Worm (Caenorhabditis elegans) whole organism, L4 larva: ENCODE data around the gene F25E5.9.

ENCODE experiments used
- D1046.2 ChIP-seq: fragments of 200-800 bp; sonication (Bioruptor generic); IDR thresholded peaks from 2 replicates; pipeline ENCODE4 v1.3.6; 2022; ENCODE audit warnings: missing genetic modification characterization, missing compliant biosample characterization
- F10B5.3 ChIP-seq: sonication (generic microtip); optimal IDR thresholded peaks from 2 replicates; lab custom pipeline; 2016; ENCODE audit warnings: mild to moderate bottlenecking, missing genetic modification characterization, missing compliant biosample characterization
- F49E8.2 ChIP-seq: sonication (generic microtip); optimal IDR thresholded peaks from 2 replicates; lab custom pipeline; 2016; ENCODE audit warnings: missing compliant biosample characterization, mild to moderate bottlenecking, missing genetic modification characterization, borderline replicate concordance
- T20F7.1 ChIP-seq: fragments of 200-800 bp; sonication (Bioruptor generic); optimal IDR thresholded peaks from 2 replicates; lab custom pipeline; 2018; ENCODE audit warnings: mild to moderate bottlenecking, missing genetic modification characterization, missing compliant biosample characterization
- Y48G9A.11 ChIP-seq: fragments of 200-800 bp; sonication (Bioruptor generic); IDR thresholded peaks from 2 replicates; pipeline ENCODE4 v1.3.6; 2022; ENCODE audit warnings: missing genetic modification reagents, missing genetic modification characterization, missing compliant biosample characterization
- Y75B8A.6 ChIP-seq: fragments of 200-800 bp; sonication (Bioruptor generic); IDR thresholded peaks from 2 replicates; pipeline ENCODE4 v1.3.6; 2022; ENCODE audit warnings: missing genetic modification reagents, missing genetic modification characterization, missing compliant biosample characterization
- ZK546.5 ChIP-seq, 2 experiments: sonication (generic microtip); optimal IDR thresholded peaks; 2 replicates each; lab custom pipeline; 2017; ENCODE audit warnings: missing biosample characterization in 2 of 2, missing genetic modification characterization in 2 of 2
- ama-1 ChIP-seq: fragments of 150-350 bp; optimal IDR thresholded peaks from 2 replicates; lab custom pipeline; 2014; ENCODE audit warnings: inconsistent platforms, mixed read lengths
- ceh-28 ChIP-seq: fragments of 150-350 bp; optimal IDR thresholded peaks from 2 replicates; lab custom pipeline; 2014; ENCODE audit warnings: missing biosample characterization, missing genetic modification reagents, missing genetic modification characterization
- ceh-62 ChIP-seq: sonication (generic microtip); optimal IDR thresholded peaks from 2 replicates; lab custom pipeline; 2017; ENCODE audit warnings: missing biosample characterization, missing genetic modification characterization
- ceh-82 ChIP-seq: sonication (generic microtip); optimal IDR thresholded peaks from 2 replicates; lab custom pipeline; 2017; ENCODE audit warnings: missing biosample characterization, missing genetic modification characterization
- ctbp-1 ChIP-seq: fragments of 200-800 bp; sonication (Bioruptor generic); IDR thresholded peaks from 2 replicates; pipeline ENCODE4 v1.3.6; 2022; ENCODE audit warnings: missing genetic modification reagents, missing genetic modification characterization, missing compliant biosample characterization
- daf-12 ChIP-seq: fragments of 150-350 bp; optimal IDR thresholded peaks from 2 replicates; lab custom pipeline; 2014; ENCODE audit warnings: missing biosample characterization, missing genetic modification reagents, missing genetic modification characterization
- daf-19 ChIP-seq: fragments of 200-800 bp; sonication (Bioruptor generic); conservative IDR thresholded peaks from 2 replicates; pipeline ENCODE4 v1.3.6; 2022; ENCODE audit warnings: missing genetic modification characterization, missing compliant biosample characterization
- daf-8 ChIP-seq: fragments of 200-800 bp; sonication (Bioruptor generic); IDR thresholded peaks from 2 replicates; pipeline ENCODE4 v1.3.6; 2022; ENCODE audit warnings: missing genetic modification characterization, missing compliant biosample characterization
- dmd-6 ChIP-seq: fragments of 200-800 bp; sonication (Bioruptor generic); IDR thresholded peaks from 2 replicates; pipeline ENCODE4 v1.3.6; 2022; ENCODE audit warnings: missing genetic modification reagents, missing genetic modification characterization, missing compliant biosample characterization
- dmd-8 ChIP-seq: fragments of 200-800 bp; sonication (Bioruptor generic); IDR thresholded peaks from 2 replicates; pipeline ENCODE4 v1.3.6; 2022; ENCODE audit warnings: missing genetic modification characterization, missing compliant biosample characterization
- duxl-1 ChIP-seq: sonication (generic microtip); optimal IDR thresholded peaks from 2 replicates; lab custom pipeline; 2016; ENCODE audit warnings: mild to moderate bottlenecking, missing genetic modification characterization, moderate library complexity, missing compliant biosample characterization; ENCODE audit not compliant: poor library complexity
- dve-1 ChIP-seq: sonication (generic microtip); optimal IDR thresholded peaks from 2 replicates; lab custom pipeline; 2017; ENCODE audit warnings: antibody characterized with exemption, mild to moderate bottlenecking, missing genetic modification characterization, missing compliant biosample characterization; ENCODE audit not compliant: insufficient read depth
- egl-27 ChIP-seq: sonication (generic microtip); optimal IDR thresholded peaks from 3 replicates; lab custom pipeline; 2017; ENCODE audit warnings: missing biosample characterization, missing genetic modification reagents, missing genetic modification characterization
- fkh-10 ChIP-seq: fragments of 150-350 bp; optimal IDR thresholded peaks from 2 replicates; lab custom pipeline; 2014; ENCODE audit warnings: missing biosample characterization, missing genetic modification reagents, missing genetic modification characterization
- hif-1 ChIP-seq, 2 experiments: sonication (generic microtip); optimal IDR thresholded peaks; 2 replicates each; lab custom pipeline; 2016 to 2017; ENCODE audit warnings: missing compliant biosample characterization in 2 of 2, missing genetic modification characterization in 2 of 2, missing genetic modification reagents in 2 of 2, missing genotype in 2 of 2, mild to moderate bottlenecking in 1 of 2
- hmg-1.1 ChIP-seq: fragments of 200-800 bp; sonication (Bioruptor generic); IDR thresholded peaks from 2 replicates; pipeline ENCODE4 v1.3.6; 2022; ENCODE audit warnings: missing genetic modification reagents, missing genetic modification characterization, missing compliant biosample characterization
- lim-7 ChIP-seq: fragments of 200-800 bp; sonication (Bioruptor generic); IDR thresholded peaks from 2 replicates; pipeline ENCODE4 v1.3.6; 2022; ENCODE audit warnings: missing genetic modification characterization, missing compliant biosample characterization
- lin-1 ChIP-seq: fragments of 200-800 bp; sonication (Bioruptor generic); IDR thresholded peaks from 2 replicates; pipeline ENCODE4 v1.3.6; 2022; ENCODE audit warnings: missing genetic modification reagents, missing genetic modification characterization, missing compliant biosample characterization
- lin-29 ChIP-seq: fragments of 200-800 bp; sonication (Bioruptor generic); IDR thresholded peaks from 2 replicates; pipeline ENCODE4 v1.3.6; 2022; ENCODE audit warnings: missing genetic modification reagents, missing genetic modification characterization, missing compliant biosample characterization
- lin-38 ChIP-seq: fragments of 200-800 bp; sonication (Bioruptor generic); IDR thresholded peaks from 2 replicates; pipeline ENCODE4 v1.3.6; 2022; ENCODE audit warnings: missing genetic modification reagents, missing genetic modification characterization, missing compliant biosample characterization
- lir-3 ChIP-seq: sonication (generic microtip); optimal IDR thresholded peaks from 2 replicates; lab custom pipeline; 2016; ENCODE audit warnings: mild to moderate bottlenecking, missing genetic modification characterization, missing compliant biosample characterization
- mdt-29 ChIP-seq: fragments of 200-800 bp; sonication (Bioruptor generic); IDR thresholded peaks from 2 replicates; pipeline ENCODE4 v1.3.6; 2022; ENCODE audit warnings: missing genetic modification reagents, missing genetic modification characterization, missing compliant biosample characterization
- mxl-2 ChIP-seq: fragments of 200-800 bp; sonication (Bioruptor generic); conservative IDR thresholded peaks from 2 replicates; pipeline ENCODE4 v1.3.6; 2022; ENCODE audit warnings: missing genetic modification reagents, missing genetic modification characterization, missing compliant biosample characterization
- nhr-11 ChIP-seq: fragments of 150-350 bp; optimal IDR thresholded peaks from 2 replicates; lab custom pipeline; 2014; ENCODE audit warnings: missing biosample characterization, missing genetic modification characterization
- nhr-237 ChIP-seq: sonication (generic microtip); optimal IDR thresholded peaks from 2 replicates; lab custom pipeline; 2017; ENCODE audit warnings: missing biosample characterization, missing genetic modification characterization
- nhr-25 ChIP-seq: sonication (generic microtip); optimal IDR thresholded peaks from 2 replicates; lab custom pipeline; 2017; ENCODE audit warnings: missing genetic modification characterization, mild to moderate bottlenecking, missing compliant biosample characterization, antibody characterized with exemption, moderate library complexity, borderline replicate concordance; ENCODE audit not compliant: insufficient read depth
- nhr-28 ChIP-seq: fragments of 150-350 bp; optimal IDR thresholded peaks from 2 replicates; lab custom pipeline; 2014; ENCODE audit warnings: missing biosample characterization, missing genetic modification characterization
- nhr-41 ChIP-seq: fragments of 200-800 bp; sonication (Bioruptor generic); IDR thresholded peaks from 2 replicates; pipeline ENCODE4 v1.3.6; 2022; ENCODE audit warnings: missing genetic modification reagents, missing genetic modification characterization, missing compliant biosample characterization
- nhr-42 ChIP-seq: fragments of 200-800 bp; sonication (Bioruptor generic); IDR thresholded peaks from 2 replicates; pipeline ENCODE4 v1.3.6; 2022; ENCODE audit warnings: missing genetic modification characterization, missing compliant biosample characterization
- nhr-48 ChIP-seq: sonication (generic microtip); optimal IDR thresholded peaks from 2 replicates; lab custom pipeline; 2016; ENCODE audit warnings: mild to moderate bottlenecking, missing genetic modification characterization, missing compliant biosample characterization
- nhr-77 ChIP-seq: fragments of 150-350 bp; optimal IDR thresholded peaks from 2 replicates; lab custom pipeline; 2014; ENCODE audit warnings: missing biosample characterization, missing genetic modification characterization
- pha-4 ChIP-seq, 2 experiments: fragments of 150-350 bp in 1 of 2; fragments of 200-800 bp in 1 of 2; sonication (Bioruptor generic) in 1 of 2; IDR thresholded peaks in 1 of 2; optimal IDR thresholded peaks in 1 of 2; 2 replicates each; pipeline versions ENCODE4 v1.3.6 to Lab custom; 2014 to 2022; ENCODE audit warnings: missing genetic modification characterization in 2 of 2, missing genetic modification reagents in 2 of 2, missing biosample characterization in 1 of 2, missing compliant biosample characterization in 1 of 2
- saeg-2 ChIP-seq: fragments of 200-800 bp; sonication (Bioruptor generic); IDR thresholded peaks from 2 replicates; pipeline ENCODE4 v1.3.6; 2022; ENCODE audit warnings: missing genetic modification reagents, missing genetic modification characterization, missing compliant biosample characterization
- sdz-12 ChIP-seq: fragments of 200-800 bp; sonication (Bioruptor generic); optimal IDR thresholded peaks from 2 replicates; lab custom pipeline; 2018; ENCODE audit warnings: mild to moderate bottlenecking, missing genetic modification characterization, missing compliant biosample characterization
- spr-1 ChIP-seq: sonication (generic microtip); optimal IDR thresholded peaks from 2 replicates; lab custom pipeline; 2016; ENCODE audit warnings: mild to moderate bottlenecking, missing genetic modification characterization, missing compliant biosample characterization
- tag-97 ChIP-seq: fragments of 200-800 bp; sonication (Bioruptor generic); IDR thresholded peaks from 2 replicates; pipeline ENCODE4 v1.3.6; 2022; ENCODE audit warnings: missing genetic modification characterization, missing compliant biosample characterization
- unc-62 ChIP-seq, 3 experiments: fragments of 150-350 bp in 1 of 3; sonication (generic microtip); optimal IDR thresholded peaks in 2 of 3; peaks in 1 of 3; 1 replicate in 1 of 3; 2 replicates in 2 of 3; lab custom pipeline; 2014 to 2017; ENCODE audit warnings: missing biosample characterization in 3 of 3, missing genetic modification characterization in 3 of 3, missing genetic modification reagents in 3 of 3, missing genotype in 1 of 3
- vab-7 ChIP-seq: fragments of 200-800 bp; sonication (Bioruptor generic); IDR thresholded peaks from 2 replicates; pipeline ENCODE4 v1.3.6; 2022; ENCODE audit warnings: missing genetic modification reagents, missing genetic modification characterization, missing compliant biosample characterization
- zag-1 ChIP-seq: fragments of 150-350 bp; optimal IDR thresholded peaks from 2 replicates; lab custom pipeline; 2014; ENCODE audit warnings: missing biosample characterization, missing genetic modification characterization
- zip-11 ChIP-seq: fragments of 200-800 bp; sonication (Bioruptor generic); IDR thresholded peaks from 2 replicates; pipeline ENCODE4 v1.3.6; 2022; ENCODE audit warnings: missing genetic modification characterization, missing compliant biosample characterization
- ztf-7 ChIP-seq: fragments of 150-350 bp; optimal IDR thresholded peaks from 2 replicates; lab custom pipeline; 2014; ENCODE audit warnings: missing biosample characterization, missing genetic modification characterization

The F25E5.9 gene

ce11 chrV:7432441-7433146, 5.1 kb downstream of the F25E5.9 start (continued):
- TF ChIP-seq nhr-25 (tag; lab: Kevin White, UChicago), result no peak
- peak; percentile 22 for TF ChIP-seq T20F7.1 (GFP tag; lab: Kevin White, UChicago)
- TF ChIP-seq lim-7, result 0 out of 2 replicates have a peak, but pooled peaks have one; percentile 42
- TF ChIP-seq ama-1 (lab: Kevin White, UChicago), result peak; percentile 73
- peak; percentile 39; the same call in 1 of the 2 replicates for TF ChIP-seq pha-4 (GFP tag; IDR thresholded peaks at IDR 0.05; lab: Robert Waterston, UW)
- no peak for TF ChIP-seq pha-4 (tag; optimal IDR thresholded peaks at IDR 0.05; lab: Kevin White, UChicago)
- TF ChIP-seq dve-1 (tag; lab: Kevin White, UChicago), result peak; percentile 69
- TF ChIP-seq egl-27 (tag; lab: Kevin White, UChicago), result no peak
- no peak; the same call in none of the 2 replicates for TF ChIP-seq nhr-41 (GFP tag; lab: Robert Waterston, UW)
- no peak for TF ChIP-seq ztf-7 (tag; lab: Kevin White, UChicago)
- no peak for TF ChIP-seq ceh-62 (tag; lab: Kevin White, UChicago)
- TF ChIP-seq zip-11 (GFP tag; lab: Robert Waterston, UW), result no peak
- TF ChIP-seq ceh-28 (tag; lab: Kevin White, UChicago), result no peak
- peak; percentile 25 for TF ChIP-seq dmd-6 (GFP tag; lab: Robert Waterston, UW)
- no peak for TF ChIP-seq zag-1
- TF ChIP-seq mxl-2 (GFP tag; lab: Robert Waterston, UW), result no peak
- TF ChIP-seq lir-3 (tag; lab: Kevin White, UChicago), result no peak
- TF ChIP-seq D1046.2, result no peak
- TF ChIP-seq Y75B8A.6, result 0 out of 2 replicates have a peak, but pooled peaks have one; percentile 27
- peak in 1 of 2 experiments; percentile 74 for TF ChIP-seq unc-62 (GFP tag; optimal IDR thresholded peaks at IDR 0.05 in 1 of 2; lab: Kevin White, UChicago)
- TF ChIP-seq unc-62 (tag; optimal IDR thresholded peaks at IDR 0.05; lab: Kevin White, UChicago), result no peak
- no peak for TF ChIP-seq nhr-11
- TF ChIP-seq F49E8.2, result no peak
- TF ChIP-seq ceh-82 (tag; lab: Kevin White, UChicago), result no peak
- peak; percentile 35 for TF ChIP-seq duxl-1 (tag; lab: Kevin White, UChicago)
- TF ChIP-seq nhr-77 (tag; lab: Kevin White, UChicago), result no peak
- no peak for TF ChIP-seq daf-19 (GFP tag; lab: Robert Waterston, UW)
- TF ChIP-seq ZK546.5 (tag; optimal IDR thresholded peaks at IDR 0.05; lab: Kevin White, UChicago), result no peak
- TF ChIP-seq nhr-28 (tag; lab: Kevin White, UChicago), result no peak
- TF ChIP-seq dmd-8, result no peak
- TF ChIP-seq lin-29 (GFP tag; lab: Robert Waterston, UW), result no peak
- TF ChIP-seq saeg-2, result no peak
- TF ChIP-seq vab-7 (GFP tag; lab: Robert Waterston, UW), result no peak
- TF ChIP-seq mdt-29 (GFP tag; lab: Robert Waterston, UW), result 0 out of 2 replicates have a peak, but pooled peaks have one; percentile 6
- no peak for TF ChIP-seq daf-12 (tag; lab: Kevin White, UChicago)
- TF ChIP-seq F10B5.3 (tag; lab: Kevin White, UChicago), result no peak
- no peak for TF ChIP-seq fkh-10 (GFP tag; lab: Kevin White, UChicago)
- peak; percentile 58; the same call in 1 of the 2 replicates for TF ChIP-seq lin-1 (GFP tag; lab: Robert Waterston, UW)
- TF ChIP-seq daf-8, result 0 out of 2 replicates have a peak, but pooled peaks have one; percentile 50
- no peak for TF ChIP-seq nhr-237 (tag; lab: Kevin White, UChicago)
- TF ChIP-seq Y48G9A.11 (GFP tag; lab: Robert Waterston, UW), result peak; percentile 38; the same call in 1 of the 2 replicates
- TF ChIP-seq nhr-48 (tag; lab: Kevin White, UChicago), result peak; percentile 32
- no peak for TF ChIP-seq ctbp-1
- TF ChIP-seq spr-1 (tag; lab: Kevin White, UChicago), result peak; percentile 40
- TF ChIP-seq sdz-12 (GFP tag; lab: Kevin White, UChicago), result peak; percentile 87
- TF ChIP-seq hif-1 (tag; optimal IDR thresholded peaks at IDR 0.05; lab: Kevin White, UChicago), result peak in 1 of 2 experiments; percentile 11
- no peak for TF ChIP-seq tag-97 (GFP tag; lab: Robert Waterston, UW)
- TF ChIP-seq nhr-42, result no peak
- peak; percentile 47 for TF ChIP-seq lin-38 (GFP tag; lab: Robert Waterston, UW)
- no peak for TF ChIP-seq hmg-1.1 (GFP tag; lab: Robert Waterston, UW)
